Worm (Caenorhabditis elegans): ENCODE measurements around the gene acp-3.

Gene acp-3

ce11 chrII:8396041-8396440 lies 40.9 kb downstream of the acp-3 start, which contains the start of gene F49E12.7:
Gene F49E12.7, minus strand, starts transcription at chrII:8396141.
- TF ChIP-seq daf-12 (tag; optimal IDR thresholded peaks at IDR 0.05) (no peak), pqm-1 (tag; optimal IDR thresholded peaks at IDR 0.05) (no peak), mdl-1 (tag; optimal IDR thresholded peaks at IDR 0.05) (no peak), unc-39 (tag; optimal IDR thresholded peaks at IDR 0.05) (no peak), sea-2 (GFP tag; optimal IDR thresholded peaks at IDR 0.05) (no peak), tbx-2 (tag; optimal IDR thresholded peaks at IDR 0.05) (no peak), ceh-16 (tag; optimal IDR thresholded peaks at IDR 0.05) (no peak), R02D3.7 (tag; optimal IDR thresholded peaks at IDR 0.05) (no peak), ceh-82 (tag; optimal IDR thresholded peaks at IDR 0.05) (no peak), nfya-1 (tag; optimal IDR thresholded peaks at IDR 0.05; ENCODE audit: insufficient read depth) (no peak), elt-1 (tag; optimal IDR thresholded peaks at IDR 0.05) (no peak), nhr-77 (tag; optimal IDR thresholded peaks at IDR 0.05) (no peak)

ce11 chrII:8394205-8394604 lies 42.7 kb downstream of the acp-3 start, which contains the start of gene F49E12.8:
Gene F49E12.8, minus strand, starts transcription at chrII:8394305.
- no peak for TF ChIP-seq fkh-2 (tag; optimal IDR thresholded peaks at IDR 0.05)
- no peak for TF ChIP-seq ama-1 (optimal IDR thresholded peaks at IDR 0.05)
- no peak for TF ChIP-seq daf-12 (tag; optimal IDR thresholded peaks at IDR 0.05)

- TF ChIP-seq unc-62 (GFP tag; optimal IDR thresholded peaks at IDR 0.05) (no peak), elt-2 (tag; optimal IDR thresholded peaks at IDR 0.05) (peak; percentile 49), mdl-1 (tag; optimal IDR thresholded peaks at IDR 0.05) (no peak), pqm-1 (tag; optimal IDR thresholded peaks at IDR 0.05) (peak; percentile 73)
Observed at ce11 chrII:8392215-8392614, 44.7 kb downstream of the acp-3 start.

- TF ChIP-seq pqm-1 (tag; optimal IDR thresholded peaks at IDR 0.05) (peak; percentile 41), elt-2 (tag; optimal IDR thresholded peaks at IDR 0.05) (peak; percentile 39), eor-1 (tag; optimal IDR thresholded peaks at IDR 0.05) (no peak)
Observed at ce11 chrII:8390751-8391150, 46.2 kb downstream of the acp-3 start, which contains the start of gene F49E12.10. Gene F49E12.10, plus strand, starts transcription at chrII:8391051.

ce11 chrII:8388001-8388513 lies 48.9 kb downstream of the acp-3 start, which contains the start of gene drd-1:
Gene drd-1, plus strand, starts transcription at chrII:8388051.
- peak; percentile 56 for TF ChIP-seq fos-1 (tag; optimal IDR thresholded peaks at IDR 0.05)
- TF ChIP-seq ceh-82 (tag; optimal IDR thresholded peaks at IDR 0.05), result no peak
- TF ChIP-seq tbx-2 (tag; optimal IDR thresholded peaks at IDR 0.05), result no peak
- TF ChIP-seq nhr-11 (tag; optimal IDR thresholded peaks at IDR 0.05), result no peak
- TF ChIP-seq nhr-76 (tag; optimal IDR thresholded peaks at IDR 0.05), result no peak
- TF ChIP-seq pqm-1 (tag; optimal IDR thresholded peaks at IDR 0.05), result peak; percentile 97
- TF ChIP-seq jun-1 (tag; optimal IDR thresholded peaks at IDR 0.05), result peak; percentile 27
- peak; percentile 98 for TF ChIP-seq elt-2 (tag; optimal IDR thresholded peaks at IDR 0.05)

ce11 chrII:8386897-8387296 lies 50.0 kb downstream of the acp-3 start:
- TF ChIP-seq pqm-1 (tag; optimal IDR thresholded peaks at IDR 0.05), result peak; percentile 89
- TF ChIP-seq jun-1 (tag; optimal IDR thresholded peaks at IDR 0.05), result peak; percentile 28
- no peak for TF ChIP-seq fos-1 (tag; optimal IDR thresholded peaks at IDR 0.05)
- peak; percentile 83 for TF ChIP-seq elt-2 (tag; optimal IDR thresholded peaks at IDR 0.05)
- no peak for TF ChIP-seq nhr-76 (tag; optimal IDR thresholded peaks at IDR 0.05)

ce11 chrII:8385561-8385960 lies 51.4 kb downstream of the acp-3 start:
- TF ChIP-seq elt-2 (tag; optimal IDR thresholded peaks at IDR 0.05) (peak; percentile 42), nfya-1 (tag; optimal IDR thresholded peaks at IDR 0.05; ENCODE audit: insufficient read depth) (peak; percentile 77), nhr-25 (tag; optimal IDR thresholded peaks at IDR 0.05) (no peak)
